Fruit fly (Drosophila melanogaster): ENCODE measurements around the gene CG3939.

DNA sequence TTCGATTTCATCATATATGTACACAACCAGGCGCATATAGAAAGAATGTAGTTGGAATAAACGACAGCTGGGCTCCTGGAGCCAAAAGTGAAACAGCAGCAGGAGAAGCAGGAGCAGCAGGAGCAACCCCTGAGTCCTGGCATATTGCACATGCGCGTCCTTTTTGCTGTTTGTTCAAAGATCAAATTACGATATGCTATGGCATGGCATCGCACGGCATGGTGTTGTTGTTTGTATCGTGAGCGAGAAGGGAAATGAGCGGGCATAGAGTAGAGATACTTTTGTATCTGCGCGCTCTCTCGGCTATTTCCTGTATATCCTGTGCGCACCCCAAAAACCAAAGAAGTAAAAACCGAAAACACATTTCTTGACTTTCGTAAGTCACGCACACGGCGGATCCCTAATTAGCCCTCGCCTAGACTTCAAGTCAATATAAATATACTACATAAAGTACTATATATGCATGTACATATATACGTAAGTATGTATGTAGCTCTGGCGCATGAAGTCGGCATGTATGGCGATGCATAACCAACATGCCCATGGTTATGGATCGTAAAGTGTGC lies 36.9 kb upstream of the CG3939 start:
- TF ChIP-seq pan (optimal IDR thresholded peaks at IDR 0.05) (no peak), OdsH (GFP tag; optimal IDR thresholded peaks at IDR 0.05) (no peak), psq (GFP tag; optimal IDR thresholded peaks at IDR 0.05) (no peak), jim (GFP tag; optimal IDR thresholded peaks at IDR 0.05) (no peak), Jra (GFP tag; optimal IDR thresholded peaks at IDR 0.05) (no peak), rgr (GFP tag; optimal IDR thresholded peaks at IDR 0.05) (no peak), lola (GFP tag; optimal IDR thresholded peaks at IDR 0.05) (no peak), brk (GFP tag; optimal IDR thresholded peaks at IDR 0.05) (no peak), usp (GFP tag; optimal IDR thresholded peaks at IDR 0.05) (no peak), Myc (optimal IDR thresholded peaks at IDR 0.05) (no peak)

Measured in whole organism, wandering third instar larva.